Fruit fly (Drosophila melanogaster): ENCODE results near the gene CG32214.

DNA sequence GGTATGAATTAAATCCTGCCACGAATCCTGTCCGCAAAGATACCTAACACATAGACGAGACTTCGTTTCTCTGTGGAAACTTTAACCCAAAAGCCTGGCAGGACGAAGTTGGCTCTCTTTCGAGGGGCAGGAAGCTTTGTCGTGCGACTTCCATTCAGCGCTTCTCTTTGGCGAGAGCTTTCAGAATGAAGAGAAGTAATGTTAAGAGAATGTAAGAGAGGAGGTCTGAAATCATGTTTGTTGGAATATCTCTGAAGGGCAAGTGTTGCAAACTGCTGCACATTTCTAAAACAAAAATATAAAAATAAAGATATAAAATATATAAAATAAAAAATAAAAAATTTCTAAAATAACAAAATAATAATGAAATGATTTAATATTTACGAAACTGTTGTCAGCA, 14.9 kb downstream of the CG32214 start:
- TF ChIP-seq Mio (GFP tag; optimal IDR thresholded peaks at IDR 0.05) (no peak), br (GFP tag; optimal IDR thresholded peaks at IDR 0.05) (no peak), CG9705 (GFP tag; optimal IDR thresholded peaks at IDR 0.05) (no peak), Jra (GFP tag; optimal IDR thresholded peaks at IDR 0.05) (no peak), CG32264 (GFP tag; optimal IDR thresholded peaks at IDR 0.05) (no peak), usp (GFP tag; optimal IDR thresholded peaks at IDR 0.05) (no peak), Sp1 (GFP tag; optimal IDR thresholded peaks at IDR 0.05) (no peak), jim (GFP tag; optimal IDR thresholded peaks at IDR 0.05) (no peak), psq (GFP tag; optimal IDR thresholded peaks at IDR 0.05) (no peak), Hr78 (GFP tag; optimal IDR thresholded peaks at IDR 0.05) (no peak), HLH106 (tag; optimal IDR thresholded peaks at IDR 0.05) (no peak), OdsH (GFP tag; optimal IDR thresholded peaks at IDR 0.05) (no peak)

All from whole organism, wandering third instar larva.